Worm (Caenorhabditis elegans): ENCODE measurements around the gene F02D10.2.
"Not testable (repeated sequence)": the region's sequence is repeated elsewhere in the genome, so short reads cannot be mapped to it uniquely, and the experiment has no call there.

F02D10.2 gene

DNA sequence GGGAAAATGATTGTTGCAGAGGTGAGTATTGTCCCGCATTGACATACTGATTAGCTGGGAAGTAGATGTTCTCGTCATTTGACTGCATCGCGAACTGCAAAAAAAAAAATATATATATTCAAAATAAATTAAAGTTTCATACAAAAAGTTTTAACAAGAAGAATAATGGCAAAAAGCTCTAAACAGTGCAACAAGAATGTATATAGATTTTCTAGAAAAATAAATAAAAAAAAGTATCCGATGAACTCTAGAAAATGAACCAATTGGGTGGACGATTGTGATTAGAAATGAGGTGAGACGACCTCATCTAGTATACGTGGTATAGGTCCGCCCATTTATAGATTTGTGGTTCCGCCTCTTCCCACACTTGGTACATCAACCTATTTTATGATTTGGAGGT is 34.9 kb downstream of the F02D10.2 start, which contains the start of gene fkh-4:
TSS of gene fkh-4 (minus strand) at position 101 of the 400 bp plus-strand sequence.
- not testable (repeated sequence) for TF ChIP-seq nhr-12 (tag; optimal IDR thresholded peaks at IDR 0.05); unc-55 (GFP tag; optimal IDR thresholded peaks at IDR 0.05); blmp-1 (tag; optimal IDR thresholded peaks at IDR 0.05; ENCODE audit: insufficient read depth)

DNA sequence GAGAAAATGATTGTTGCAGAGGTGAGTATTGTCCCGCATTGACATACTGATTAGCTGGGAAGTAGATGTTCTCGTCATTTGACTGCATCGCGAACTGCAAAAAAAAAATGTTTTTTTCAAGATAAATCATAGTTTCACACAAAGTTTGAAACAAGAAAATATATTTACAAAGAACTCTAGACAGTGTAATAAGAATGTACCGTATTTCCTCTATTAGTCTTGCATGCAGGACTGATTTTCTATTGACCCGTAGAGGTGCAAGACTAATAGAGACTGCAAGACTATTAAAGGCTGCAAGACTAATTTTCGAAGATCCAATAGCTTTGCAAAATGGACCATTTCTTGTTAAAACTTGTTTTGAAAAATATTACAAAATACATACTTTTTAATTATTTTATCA is 40.4 kb downstream of the F02D10.2 start, which contains the start of gene fkh-3:
TSS of gene fkh-3 (minus strand) at position 101 of the 400 bp plus-strand sequence.
- TF ChIP-seq sma-9 (GFP tag; optimal IDR thresholded peaks at IDR 0.05) (no peak), sma-9 (tag; optimal IDR thresholded peaks at IDR 0.05) (no peak), R02D3.7 (tag; optimal IDR thresholded peaks at IDR 0.05) (no peak), fos-1 (tag; optimal IDR thresholded peaks at IDR 0.05) (no peak), ceh-82 (tag; optimal IDR thresholded peaks at IDR 0.05) (no peak), blmp-1 (tag; optimal IDR thresholded peaks at IDR 0.05; ENCODE audit: insufficient read depth) (no peak), gmeb-1 (tag; optimal IDR thresholded peaks at IDR 0.05) (no peak), sem-4 (tag; optimal IDR thresholded peaks at IDR 0.05) (no peak), nhr-10 (tag; optimal IDR thresholded peaks at IDR 0.05) (no peak), aly-2 (tag; optimal IDR thresholded peaks at IDR 0.05) (no peak), mab-5 (tag; optimal IDR thresholded peaks at IDR 0.05) (no peak), nhr-11 (tag; optimal IDR thresholded peaks at IDR 0.05) (no peak), ama-1 (optimal IDR thresholded peaks at IDR 0.05) (no peak), ztf-1 (GFP tag; conservative IDR thresholded peaks at IDR 0.05) (no peak), skn-1 (tag; optimal IDR thresholded peaks at IDR 0.05) (no peak), peb-1 (tag; optimal IDR thresholded peaks at IDR 0.05) (no peak), mbf-1 (tag; optimal IDR thresholded peaks at IDR 0.05) (no peak), lin-11 (tag; optimal IDR thresholded peaks at IDR 0.05) (no peak), nhr-12 (tag; optimal IDR thresholded peaks at IDR 0.05) (no peak), nhr-21 (tag; optimal IDR thresholded peaks at IDR 0.05) (no peak)

DNA sequence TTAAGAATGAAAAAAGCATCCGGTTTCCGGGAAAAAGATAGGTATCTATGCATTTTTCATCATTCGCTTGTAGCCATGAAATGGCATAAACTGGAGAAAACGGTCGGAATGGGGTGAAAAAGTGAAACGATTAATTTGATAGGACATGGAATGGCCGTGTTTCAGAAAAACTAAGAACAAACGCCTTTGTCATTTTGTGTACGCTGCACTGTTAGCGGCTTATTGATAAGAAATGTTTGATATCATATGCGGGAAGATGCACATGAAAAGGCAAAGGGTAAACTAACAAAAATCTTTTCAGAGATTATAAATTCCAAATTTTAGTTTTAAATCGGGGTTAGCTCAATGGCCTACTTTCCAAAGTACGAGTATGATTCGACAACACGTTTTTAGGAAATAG is 42.6 kb downstream of the F02D10.2 start:
- TF ChIP-seq ztf-4 (tag; optimal IDR thresholded peaks at IDR 0.05) = no peak
- peak; percentile 77 for TF ChIP-seq fos-1 (tag; optimal IDR thresholded peaks at IDR 0.05)
- no peak for TF ChIP-seq nhr-25 (tag; optimal IDR thresholded peaks at IDR 0.05)
- peak; percentile 14 for TF ChIP-seq sma-9 (GFP tag; optimal IDR thresholded peaks at IDR 0.05)
- no peak for TF ChIP-seq sma-9 (tag; optimal IDR thresholded peaks at IDR 0.05)
- no peak for TF ChIP-seq nhr-77 (tag; optimal IDR thresholded peaks at IDR 0.05)
- TF ChIP-seq nhr-12 (tag; optimal IDR thresholded peaks at IDR 0.05) = no peak
- no peak for TF ChIP-seq peb-1 (tag; optimal IDR thresholded peaks at IDR 0.05)

ce11 chrX:13419884-13420339 is 43.8 kb downstream of the F02D10.2 start, which contains the start of gene C29F7.3:
C29F7.3 (minus strand) TSS chrX:13419934.
- TF ChIP-seq nhr-10 (tag; optimal IDR thresholded peaks at IDR 0.05) (no peak), nhr-23 (tag; optimal IDR thresholded peaks at IDR 0.05) (no peak), ceh-82 (tag; optimal IDR thresholded peaks at IDR 0.05) (no peak), unc-55 (GFP tag; optimal IDR thresholded peaks at IDR 0.05) (no peak), nhr-21 (tag; optimal IDR thresholded peaks at IDR 0.05) (no peak), mbf-1 (tag; optimal IDR thresholded peaks at IDR 0.05) (no peak), nhr-77 (tag; optimal IDR thresholded peaks at IDR 0.05) (no peak), lin-11 (tag; optimal IDR thresholded peaks at IDR 0.05) (no peak), ama-1 (optimal IDR thresholded peaks at IDR 0.05) (no peak), mdl-1 (tag; optimal IDR thresholded peaks at IDR 0.05) (no peak), nhr-11 (tag; optimal IDR thresholded peaks at IDR 0.05) (no peak), mab-5 (tag; optimal IDR thresholded peaks at IDR 0.05) (no peak), F13H6.1 (tag; optimal IDR thresholded peaks at IDR 0.05) (peak; percentile 23), ceh-16 (tag; optimal IDR thresholded peaks at IDR 0.05) (no peak), ZK546.5 (tag; optimal IDR thresholded peaks at IDR 0.05) (no peak), elt-3 (tag; optimal IDR thresholded peaks at IDR 0.05) (no peak), dmd-4 (tag; optimal IDR thresholded peaks at IDR 0.05) (no peak), skn-1 (tag; optimal IDR thresholded peaks at IDR 0.05) (no peak), unc-39 (tag; optimal IDR thresholded peaks at IDR 0.05) (no peak), nhr-25 (tag; optimal IDR thresholded peaks at IDR 0.05) (peak; percentile 68), fos-1 (tag; optimal IDR thresholded peaks at IDR 0.05) (peak; percentile 36), zag-1 (tag; optimal IDR thresholded peaks at IDR 0.05) (no peak), blmp-1 (tag; optimal IDR thresholded peaks at IDR 0.05; ENCODE audit: insufficient read depth) (peak; percentile 87), sem-4 (tag; optimal IDR thresholded peaks at IDR 0.05) (no peak), snpc-4 (tag; optimal IDR thresholded peaks at IDR 0.05) (no peak), nhr-6 (tag; optimal IDR thresholded peaks at IDR 0.05) (no peak), ztf-4 (tag; optimal IDR thresholded peaks at IDR 0.05) (no peak), alr-1 (tag; optimal IDR thresholded peaks at IDR 0.05) (no peak), Y55F3AM.14 (GFP tag; optimal IDR thresholded peaks at IDR 0.05) (no peak), R02D3.7 (tag; optimal IDR thresholded peaks at IDR 0.05) (no peak), lin-13 (GFP tag; optimal IDR thresholded peaks at IDR 0.05) (no peak), lsy-2 (tag; optimal IDR thresholded peaks at IDR 0.05) (no peak), elt-1 (tag; optimal IDR thresholded peaks at IDR 0.05) (no peak), nhr-12 (tag; optimal IDR thresholded peaks at IDR 0.05) (no peak), egl-27 (tag; optimal IDR thresholded peaks at IDR 0.05) (no peak), sma-3 (GFP tag; optimal IDR thresholded peaks at IDR 0.05) (peak; percentile 43), peb-1 (tag; optimal IDR thresholded peaks at IDR 0.05) (no peak), aly-2 (tag; optimal IDR thresholded peaks at IDR 0.05) (no peak), gmeb-1 (tag; optimal IDR thresholded peaks at IDR 0.05) (no peak), unc-62 (GFP tag; optimal IDR thresholded peaks at IDR 0.05) (no peak), lin-39 (tag; optimal IDR thresholded peaks at IDR 0.05) (no peak)

Data from whole organism, L2 larva.